In genomic region chrX:13311641-13312423, ce11 we compare ENCODE assay signal across 1 worm cellular context.
TF ChIP-seq lines count a peak whose summit lies in the region.

Gene F46G10.1 (minus strand): TSS chrX:13311755.

TF ChIP-seq in whole organism, L1 larva, 84 proteins besides CTCF, POLR2A, EP300 and RAD21 (continued from another document):
- TF ChIP-seq nhr-19 (GFP tag; conservative IDR thresholded peaks at IDR 0.05; lab: Robert Waterston, UW) (no peak), nhr-28 (tag; optimal IDR thresholded peaks at IDR 0.05; lab: Kevin White, UChicago) (no peak), aly-2 (tag; optimal IDR thresholded peaks at IDR 0.05; lab: Kevin White, UChicago) (no peak), zip-4 (GFP tag; optimal IDR thresholded peaks at IDR 0.05; lab: Kevin White, UChicago) (no peak), efl-3 (GFP tag; optimal IDR thresholded peaks at IDR 0.05; lab: Kevin White, UChicago) (no peak), sptf-1 (tag; optimal IDR thresholded peaks at IDR 0.05; lab: Kevin White, UChicago) (no peak), snpc-4 (tag; optimal IDR thresholded peaks at IDR 0.05; lab: Kevin White, UChicago) (no peak), pqm-1 (tag; optimal IDR thresholded peaks at IDR 0.05; lab: Kevin White, UChicago) (no peak)
